Worm (Caenorhabditis elegans): ENCODE measurements around the gene T05C12.4.

Gene T05C12.4

DNA sequence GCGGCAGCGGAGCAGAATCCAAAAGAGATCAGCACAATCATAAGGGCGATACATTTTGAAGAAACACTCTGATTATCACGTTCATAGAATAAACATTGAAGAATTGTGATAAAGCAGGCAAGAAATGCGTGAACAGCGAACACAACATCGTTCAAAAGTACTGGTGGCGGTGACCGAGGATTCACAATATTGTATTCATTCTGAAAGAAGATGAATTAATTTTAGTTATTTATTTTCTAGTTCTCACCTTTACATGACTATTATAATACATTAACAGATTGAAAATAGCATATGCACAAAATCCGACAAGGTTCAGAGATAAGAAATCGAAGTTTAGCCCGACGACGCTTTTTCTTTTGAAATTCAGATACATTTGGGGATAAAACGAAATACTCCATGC lies 44.2 kb downstream of the T05C12.4 start:
- no peak for TF ChIP-seq lin-13 (GFP tag; optimal IDR thresholded peaks at IDR 0.05)
- TF ChIP-seq fos-1 (tag; optimal IDR thresholded peaks at IDR 0.05), result no peak
- no peak for TF ChIP-seq nhr-10 (tag; optimal IDR thresholded peaks at IDR 0.05)
- TF ChIP-seq ZK546.5 (tag; optimal IDR thresholded peaks at IDR 0.05), result no peak
- no peak for TF ChIP-seq nhr-12 (tag; optimal IDR thresholded peaks at IDR 0.05)
- TF ChIP-seq mdl-1 (tag; optimal IDR thresholded peaks at IDR 0.05), result no peak
- no peak for TF ChIP-seq peb-1 (tag; optimal IDR thresholded peaks at IDR 0.05)
- TF ChIP-seq lin-11 (tag; optimal IDR thresholded peaks at IDR 0.05), result no peak
- no peak for TF ChIP-seq ztf-11 (tag; optimal IDR thresholded peaks at IDR 0.05)
- TF ChIP-seq dmd-4 (tag; optimal IDR thresholded peaks at IDR 0.05), result no peak
- no peak for TF ChIP-seq nhr-6 (tag; optimal IDR thresholded peaks at IDR 0.05)
- TF ChIP-seq lin-39 (tag; optimal IDR thresholded peaks at IDR 0.05), result no peak
- TF ChIP-seq nhr-237 (tag; optimal IDR thresholded peaks at IDR 0.05), result no peak

DNA sequence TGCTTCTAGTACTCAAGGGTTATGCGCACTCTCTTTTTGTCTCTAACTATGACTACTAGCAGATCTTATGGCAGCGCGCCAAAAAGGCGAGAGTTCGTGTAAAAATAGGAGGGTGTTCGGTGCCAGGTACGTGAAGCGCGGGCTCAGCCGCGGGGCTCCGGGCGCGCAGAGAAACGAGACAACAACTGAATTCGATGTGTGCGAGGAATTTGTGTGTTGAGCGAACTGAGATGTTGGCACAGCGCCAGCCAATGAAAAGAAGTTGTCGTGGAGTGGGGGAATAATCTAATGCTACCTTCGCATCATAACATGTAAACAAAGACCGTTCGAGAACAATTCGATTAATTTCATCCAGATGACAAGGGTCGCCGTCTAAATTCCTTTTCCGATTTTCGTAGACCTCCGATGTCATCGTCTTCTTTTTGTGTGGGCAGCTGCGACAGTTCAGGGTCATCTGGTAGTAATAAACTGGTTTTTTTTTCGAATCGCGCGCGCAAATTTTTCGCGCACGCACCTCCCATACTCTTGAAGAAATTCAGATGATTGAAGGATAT lies 48.7 kb downstream of the T05C12.4 start:
- peak; percentile 76 for TF ChIP-seq unc-55 (GFP tag; optimal IDR thresholded peaks at IDR 0.05)
- TF ChIP-seq lin-39 (tag; optimal IDR thresholded peaks at IDR 0.05), result no peak
- TF ChIP-seq peb-1 (tag; optimal IDR thresholded peaks at IDR 0.05), result no peak
- peak; percentile 80 for TF ChIP-seq nhr-25 (tag; optimal IDR thresholded peaks at IDR 0.05)
- TF ChIP-seq ceh-16 (tag; optimal IDR thresholded peaks at IDR 0.05), result no peak
- TF ChIP-seq sma-9 (GFP tag; optimal IDR thresholded peaks at IDR 0.05), result peak; percentile 66
- no peak for TF ChIP-seq sma-9 (tag; optimal IDR thresholded peaks at IDR 0.05)
- TF ChIP-seq egl-27 (tag; optimal IDR thresholded peaks at IDR 0.05), result peak; percentile 49
- no peak for TF ChIP-seq lin-13 (GFP tag; optimal IDR thresholded peaks at IDR 0.05)
- no peak for TF ChIP-seq R02D3.7 (tag; optimal IDR thresholded peaks at IDR 0.05)
- TF ChIP-seq nhr-10 (tag; optimal IDR thresholded peaks at IDR 0.05), result no peak
- TF ChIP-seq nhr-6 (tag; optimal IDR thresholded peaks at IDR 0.05), result no peak
- TF ChIP-seq mdl-1 (tag; optimal IDR thresholded peaks at IDR 0.05), result peak in 1 of 2 experiments; percentile 52
- peak; percentile 44 to 78 for TF ChIP-seq lsy-2 (tag; optimal IDR thresholded peaks at IDR 0.05)
- no peak for TF ChIP-seq nhr-11 (tag; optimal IDR thresholded peaks at IDR 0.05)
- peak; percentile 82 for TF ChIP-seq F13H6.1 (tag; optimal IDR thresholded peaks at IDR 0.05)
- no peak for TF ChIP-seq nhr-23 (tag; optimal IDR thresholded peaks at IDR 0.05)
- peak; percentile 27 for TF ChIP-seq blmp-1 (tag; optimal IDR thresholded peaks at IDR 0.05; ENCODE audit: insufficient read depth)
- TF ChIP-seq ztf-4 (tag; optimal IDR thresholded peaks at IDR 0.05), result no peak
- TF ChIP-seq crh-2 (tag; optimal IDR thresholded peaks at IDR 0.05), result peak; percentile 44
- TF ChIP-seq fos-1 (tag; optimal IDR thresholded peaks at IDR 0.05), result no peak
- TF ChIP-seq gmeb-1 (tag; optimal IDR thresholded peaks at IDR 0.05), result no peak
- no peak for TF ChIP-seq unc-62 (GFP tag; optimal IDR thresholded peaks at IDR 0.05)
- TF ChIP-seq nhr-12 (tag; optimal IDR thresholded peaks at IDR 0.05), result no peak
- peak; percentile 13 for TF ChIP-seq snpc-4 (tag; optimal IDR thresholded peaks at IDR 0.05)
- TF ChIP-seq ama-1 (optimal IDR thresholded peaks at IDR 0.05), result peak; percentile 10
- no peak for TF ChIP-seq ceh-82 (tag; optimal IDR thresholded peaks at IDR 0.05)
- no peak for TF ChIP-seq ztf-11 (tag; optimal IDR thresholded peaks at IDR 0.05)
- no peak for TF ChIP-seq aly-2 (tag; optimal IDR thresholded peaks at IDR 0.05)
- TF ChIP-seq nhr-21 (tag; optimal IDR thresholded peaks at IDR 0.05), result no peak
- TF ChIP-seq unc-39 (tag; optimal IDR thresholded peaks at IDR 0.05), result no peak
- TF ChIP-seq elt-1 (tag; optimal IDR thresholded peaks at IDR 0.05), result no peak
- TF ChIP-seq nhr-237 (tag; optimal IDR thresholded peaks at IDR 0.05), result no peak
- peak; percentile 60 for TF ChIP-seq sma-3 (GFP tag; optimal IDR thresholded peaks at IDR 0.05)
- TF ChIP-seq C34F6.9 (tag; optimal IDR thresholded peaks at IDR 0.05), result peak; percentile 52
- peak; percentile 57 for TF ChIP-seq Y55F3AM.14 (GFP tag; optimal IDR thresholded peaks at IDR 0.05)
- peak; percentile 90 for TF ChIP-seq zag-1 (tag; optimal IDR thresholded peaks at IDR 0.05)
- TF ChIP-seq dmd-4 (tag; optimal IDR thresholded peaks at IDR 0.05), result no peak
- peak; percentile 65 for TF ChIP-seq lin-11 (tag; optimal IDR thresholded peaks at IDR 0.05)
- no peak for TF ChIP-seq sem-4 (tag; optimal IDR thresholded peaks at IDR 0.05)
- TF ChIP-seq nhr-77 (tag; optimal IDR thresholded peaks at IDR 0.05), result no peak
- peak; percentile 39 for TF ChIP-seq nhr-129 (tag; optimal IDR thresholded peaks at IDR 0.05)
- TF ChIP-seq ztf-1 (GFP tag; conservative IDR thresholded peaks at IDR 0.05), result no peak
- peak; percentile 23 for TF ChIP-seq mab-5 (tag; optimal IDR thresholded peaks at IDR 0.05)
